Worm (Caenorhabditis elegans): Measurements from ENCODE around the gene Y75B7AR.1.

Y75B7AR.1 gene

ce11 chrV:1341276-1342050 is 51.3 kb downstream of the Y75B7AR.1 start:
- TF ChIP-seq hmg-1.1 (GFP tag; IDR thresholded peaks at IDR 0.05) (no peak), unc-62 (GFP tag; optimal IDR thresholded peaks at IDR 0.05 in 1 of 2) (peak in 1 of 2 experiments; percentile 90), unc-62 (tag; optimal IDR thresholded peaks at IDR 0.05) (no peak)
